Worm (Caenorhabditis elegans) whole organism, early embryonic: ENCODE data around the gene mut-15.
A peak's percentile ranks its signal among the peaks of the same experiment; 100 is the strongest.
"Not testable (repeated sequence)": the region's sequence is repeated elsewhere in the genome, so short reads cannot be mapped to it uniquely, and the experiment has no call there.

Source experiments
- B0310.2 ChIP-seq: sonication (generic microtip); optimal IDR thresholded peaks from 2 replicates; lab custom pipeline; 2016; ENCODE audit warnings: mild to moderate bottlenecking, missing genetic modification characterization, missing compliant biosample characterization
- F13C5.2 ChIP-seq: sonication (generic microtip); optimal IDR thresholded peaks from 2 replicates; lab custom pipeline; 2017; ENCODE audit warnings: mild to moderate bottlenecking, missing genetic modification characterization, inconsistent platforms, missing compliant biosample characterization
- aly-1 ChIP-seq: sonication (generic microtip); optimal IDR thresholded peaks from 2 replicates; lab custom pipeline; 2016; ENCODE audit warnings: missing genetic modification characterization, missing compliant biosample characterization
- ama-1 ChIP-seq: fragments of 150-350 bp; optimal IDR thresholded peaks from 2 replicates; lab custom pipeline; 2014
- ceh-13 ChIP-seq: fragments of 200-800 bp; sonication (Bioruptor generic); optimal IDR thresholded peaks from 2 replicates; lab custom pipeline; 2018; ENCODE audit warnings: mild to moderate bottlenecking, missing genetic modification characterization, missing compliant biosample characterization
- ceh-36 ChIP-seq: sonication (generic microtip); optimal IDR thresholded peaks from 2 replicates; lab custom pipeline; 2016; ENCODE audit warnings: missing genetic modification characterization, inconsistent platforms, missing compliant biosample characterization
- ets-7 ChIP-seq: sonication (generic microtip); optimal IDR thresholded peaks from 2 replicates; lab custom pipeline; 2016; ENCODE audit warnings: missing genotype, missing genetic modification characterization, missing compliant biosample characterization
- flt-1 ChIP-seq: fragments of 200-800 bp; sonication (Bioruptor generic); IDR thresholded peaks from 2 replicates; pipeline ENCODE4 v1.3.6; 2022; ENCODE audit warnings: missing genetic modification characterization, missing compliant biosample characterization
- hmbx-1 ChIP-seq: sonication (generic microtip); optimal IDR thresholded peaks from 2 replicates; lab custom pipeline; 2016; ENCODE audit warnings: mild to moderate bottlenecking, missing genetic modification characterization, missing compliant biosample characterization
- hmg-4 ChIP-seq: fragments of 200-800 bp; sonication (Bioruptor generic); optimal IDR thresholded peaks from 2 replicates; lab custom pipeline; 2018; ENCODE audit warnings: mild to moderate bottlenecking, missing genetic modification characterization, missing compliant biosample characterization
- hnd-1 ChIP-seq: sonication (generic microtip); optimal IDR thresholded peaks from 2 replicates; lab custom pipeline; 2016; ENCODE audit warnings: missing genetic modification characterization, missing compliant biosample characterization
- pes-1 ChIP-seq: fragments of 200-800 bp; sonication (Bioruptor generic); IDR thresholded peaks from 2 replicates; pipeline ENCODE4 v1.3.6; 2022; ENCODE audit warnings: missing genetic modification reagents, missing genetic modification characterization, missing compliant biosample characterization
- scrt-1 ChIP-seq: fragments of 200-800 bp; sonication (Bioruptor generic); IDR thresholded peaks from 2 replicates; pipeline ENCODE4 v1.3.6; 2022; ENCODE audit warnings: missing genetic modification characterization, missing compliant biosample characterization
- sea-1 ChIP-seq: fragments of 200-800 bp; sonication (Bioruptor generic); conservative IDR thresholded peaks from 2 replicates; pipeline ENCODE4 v1.3.6; 2022; ENCODE audit warnings: missing genetic modification characterization, missing compliant biosample characterization
- tbx-11 ChIP-seq: fragments of 200-800 bp; sonication (Bioruptor generic); IDR thresholded peaks from 2 replicates; pipeline ENCODE4 v1.3.6; 2022; ENCODE audit warnings: missing genetic modification characterization, missing compliant biosample characterization
- tbx-37 ChIP-seq: fragments of 200-800 bp; sonication (Bioruptor generic); conservative IDR thresholded peaks from 2 replicates; pipeline ENCODE4 v1.3.6; 2022; ENCODE audit warnings: missing genetic modification reagents, missing genetic modification characterization, missing compliant biosample characterization
- tra-4 ChIP-seq: sonication (generic microtip); optimal IDR thresholded peaks from 2 replicates; lab custom pipeline; 2017; ENCODE audit warnings: missing genetic modification characterization, missing compliant biosample characterization

Gene mut-15

ce11 chrV:15020229-15020628 is 17.9 kb downstream of the mut-15 start, which contains the start of gene F14H8.2:
TSS of gene F14H8.2 (minus strand) at chrV:15020329.
- TF ChIP-seq ama-1 (lab: Kevin White, UChicago): no peak
- no peak for TF ChIP-seq hmg-4 (GFP tag; lab: Kevin White, UChicago)
- TF ChIP-seq scrt-1 (GFP tag; lab: Robert Waterston, UW): no peak

- TF ChIP-seq aly-1 (tag; lab: Kevin White, UChicago) (no peak), sea-1 (no peak), ama-1 (lab: Kevin White, UChicago) (no peak), ceh-36 (tag; lab: Kevin White, UChicago) (no peak), hmg-4 (GFP tag; lab: Kevin White, UChicago) (no peak), tbx-11 (GFP tag; lab: Robert Waterston, UW) (no peak), tra-4 (tag; lab: Kevin White, UChicago) (no peak), pes-1 (no peak), hnd-1 (tag; lab: Kevin White, UChicago) (no peak), ceh-13 (GFP tag; lab: Kevin White, UChicago) (no peak), scrt-1 (GFP tag; lab: Robert Waterston, UW) (no peak), F13C5.2 (tag; lab: Kevin White, UChicago) (no peak), ets-7 (tag; lab: Kevin White, UChicago) (no peak), tbx-37 (GFP tag; lab: Robert Waterston, UW) (no peak), hmbx-1 (tag; lab: Kevin White, UChicago) (no peak), B0310.2 (tag; lab: Kevin White, UChicago) (no peak), flt-1 (no peak)
Measured at ce11 chrV:15020732-15021131, 18.4 kb downstream of the mut-15 start, which contains the start of gene F14H8.5. TSS of gene F14H8.5 (plus strand) at chrV:15021032.

ce11 chrV:15023544-15023943 is 21.2 kb downstream of the mut-15 start, which contains the start of gene F14H8.4:
TSS of gene F14H8.4 (plus strand) at chrV:15023844.
- TF ChIP-seq hmg-4 (GFP tag; lab: Kevin White, UChicago): no peak
- no peak for TF ChIP-seq hmbx-1 (tag; lab: Kevin White, UChicago)
- no peak for TF ChIP-seq hnd-1 (tag; lab: Kevin White, UChicago)
- TF ChIP-seq scrt-1 (GFP tag; lab: Robert Waterston, UW): no peak
- no peak for TF ChIP-seq ceh-36 (tag; lab: Kevin White, UChicago)
- no peak for TF ChIP-seq F13C5.2 (tag; lab: Kevin White, UChicago)
- no peak for TF ChIP-seq ets-7 (tag; lab: Kevin White, UChicago)

ce11 chrV:15028896-15029519 is 26.7 kb downstream of the mut-15 start, which contains the start of gene F14H8.8:
TSS of gene F14H8.8 (plus strand) at chrV:15029469.
- no peak for TF ChIP-seq ama-1 (lab: Kevin White, UChicago)
- TF ChIP-seq ceh-36 (tag; lab: Kevin White, UChicago): peak; percentile 2
- TF ChIP-seq tra-4 (tag; lab: Kevin White, UChicago): no peak
- no peak for TF ChIP-seq hnd-1 (tag; lab: Kevin White, UChicago)
- TF ChIP-seq tbx-37 (GFP tag; lab: Robert Waterston, UW): no peak
- no peak for TF ChIP-seq pes-1
- TF ChIP-seq sea-1: no peak
- peak; percentile 12 for TF ChIP-seq hmg-4 (GFP tag; lab: Kevin White, UChicago)

- TF ChIP-seq sea-1; tra-4 (tag; lab: Kevin White, UChicago); hmg-4 (GFP tag; lab: Kevin White, UChicago): not testable (repeated sequence)
Measured at ce11 chrV:15031373-15031772, 29.0 kb downstream of the mut-15 start, which contains the start of gene cng-1. TSS of gene cng-1 (minus strand) at chrV:15031473.

ce11 chrV:15036769-15037168 is 34.4 kb downstream of the mut-15 start, which contains the start of gene melo-3:
TSS of gene melo-3 (minus strand) at chrV:15036869.
- TF ChIP-seq ceh-13 (GFP tag; lab: Kevin White, UChicago); hnd-1 (tag; lab: Kevin White, UChicago); hmbx-1 (tag; lab: Kevin White, UChicago): not testable (repeated sequence)

- TF ChIP-seq flt-1 (no peak), ceh-36 (tag; lab: Kevin White, UChicago) (no peak), ets-7 (tag; lab: Kevin White, UChicago) (no peak), tra-4 (tag; lab: Kevin White, UChicago) (no peak), hmg-4 (GFP tag; lab: Kevin White, UChicago) (no peak), ama-1 (lab: Kevin White, UChicago) (no peak), ceh-13 (GFP tag; lab: Kevin White, UChicago) (no peak), hnd-1 (tag; lab: Kevin White, UChicago) (no peak), tbx-37 (GFP tag; lab: Robert Waterston, UW) (no peak), B0310.2 (tag; lab: Kevin White, UChicago) (no peak), tbx-11 (GFP tag; lab: Robert Waterston, UW) (no peak), aly-1 (tag; lab: Kevin White, UChicago) (no peak), hmbx-1 (tag; lab: Kevin White, UChicago) (no peak), F13C5.2 (tag; lab: Kevin White, UChicago) (no peak), scrt-1 (GFP tag; lab: Robert Waterston, UW) (no peak), pes-1 (no peak)
Measured at ce11 chrV:15048107-15048506, 45.8 kb downstream of the mut-15 start, which contains the start of gene sdc-3. TSS of gene sdc-3 (minus strand) at chrV:15048207.
